Worm (Caenorhabditis elegans) whole organism, L3 larva: ENCODE data around the gene F54B11.4.

Experiments used
- aly-2 ChIP-seq: fragments of 150-350 bp; optimal IDR thresholded peaks from 2 replicates; lab custom pipeline; 2014; ENCODE audit warnings: missing biosample characterization, missing genetic modification characterization
- ama-1 ChIP-seq: fragments of 150-350 bp; optimal IDR thresholded peaks from 2 replicates; lab custom pipeline; 2018
- ceh-82 ChIP-seq: fragments of 150-350 bp; optimal IDR thresholded peaks from 2 replicates; lab custom pipeline; 2014; ENCODE audit warnings: missing biosample characterization, missing genetic modification characterization
- fkh-2 ChIP-seq: fragments of 150-350 bp; optimal IDR thresholded peaks from 2 replicates; lab custom pipeline; 2014; ENCODE audit warnings: missing biosample characterization, missing genetic modification reagents, missing genetic modification characterization
- fos-1 ChIP-seq: fragments of 150-350 bp; optimal IDR thresholded peaks from 2 replicates; lab custom pipeline; 2014; ENCODE audit warnings: missing biosample characterization, missing genetic modification characterization
- mdl-1 ChIP-seq: fragments of 150-350 bp; optimal IDR thresholded peaks from 2 replicates; lab custom pipeline; 2014; ENCODE audit warnings: missing biosample characterization, missing genetic modification characterization
- nhr-12 ChIP-seq: fragments of 150-350 bp; optimal IDR thresholded peaks from 2 replicates; lab custom pipeline; 2014; ENCODE audit warnings: missing biosample characterization, missing genetic modification characterization
- nhr-25 ChIP-seq: sonication (generic microtip); optimal IDR thresholded peaks from 2 replicates; lab custom pipeline; 2017; ENCODE audit warnings: missing biosample characterization, missing genetic modification characterization
- nhr-28 ChIP-seq: fragments of 150-350 bp; optimal IDR thresholded peaks from 2 replicates; lab custom pipeline; 2014; ENCODE audit warnings: missing biosample characterization, missing genetic modification characterization
- nhr-76 ChIP-seq: fragments of 150-350 bp; sonication (generic microtip); optimal IDR thresholded peaks from 5 replicates; lab custom pipeline; 2014; ENCODE audit warnings: missing biosample characterization, missing genetic modification characterization
- pha-4 ChIP-seq: fragments of 150-350 bp; optimal IDR thresholded peaks from 2 replicates; lab custom pipeline; 2014; ENCODE audit warnings: missing biosample characterization, missing genetic modification reagents, missing genetic modification characterization
- snpc-4 ChIP-seq: fragments of 150-350 bp; optimal IDR thresholded peaks from 2 replicates; lab custom pipeline; 2014; ENCODE audit warnings: missing biosample characterization, missing genetic modification characterization
- tbx-2 ChIP-seq: sonication (generic microtip); optimal IDR thresholded peaks from 2 replicates; lab custom pipeline; 2016; ENCODE audit warnings: mild to moderate bottlenecking, missing genetic modification characterization, missing compliant biosample characterization
- zag-1 ChIP-seq: fragments of 150-350 bp; optimal IDR thresholded peaks from 2 replicates; lab custom pipeline; 2014; ENCODE audit warnings: missing biosample characterization, missing genetic modification characterization

ce11 chrX:13633876-13634479 lies 41.5 kb downstream of the F54B11.4 start:
- TF ChIP-seq aly-2 (tag; lab: Kevin White, UChicago) = no peak
- no peak for TF ChIP-seq nhr-25 (tag; lab: Kevin White, UChicago)
- no peak for TF ChIP-seq ceh-82 (tag; lab: Kevin White, UChicago)
- no peak for TF ChIP-seq tbx-2 (tag; lab: Kevin White, UChicago)
- TF ChIP-seq nhr-28 (tag; lab: Kevin White, UChicago) = no peak
- TF ChIP-seq zag-1 (tag; lab: Kevin White, UChicago) = no peak
- no peak for TF ChIP-seq nhr-76 (tag; lab: Kevin White, UChicago)
- no peak for TF ChIP-seq mdl-1
- no peak for TF ChIP-seq fkh-2 (tag; lab: Kevin White, UChicago)
- TF ChIP-seq pha-4 (tag; lab: Kevin White, UChicago) = no peak
- no peak for TF ChIP-seq snpc-4 (tag; lab: Kevin White, UChicago)
- no peak for TF ChIP-seq fos-1 (tag; lab: Kevin White, UChicago)
- no peak for TF ChIP-seq ama-1 (lab: Kevin White, UChicago)
- TF ChIP-seq nhr-12 (tag; lab: Kevin White, UChicago) = no peak
